Worm (Caenorhabditis elegans): ENCODE measurements around the gene col-80.

The col-80 gene

DNA sequence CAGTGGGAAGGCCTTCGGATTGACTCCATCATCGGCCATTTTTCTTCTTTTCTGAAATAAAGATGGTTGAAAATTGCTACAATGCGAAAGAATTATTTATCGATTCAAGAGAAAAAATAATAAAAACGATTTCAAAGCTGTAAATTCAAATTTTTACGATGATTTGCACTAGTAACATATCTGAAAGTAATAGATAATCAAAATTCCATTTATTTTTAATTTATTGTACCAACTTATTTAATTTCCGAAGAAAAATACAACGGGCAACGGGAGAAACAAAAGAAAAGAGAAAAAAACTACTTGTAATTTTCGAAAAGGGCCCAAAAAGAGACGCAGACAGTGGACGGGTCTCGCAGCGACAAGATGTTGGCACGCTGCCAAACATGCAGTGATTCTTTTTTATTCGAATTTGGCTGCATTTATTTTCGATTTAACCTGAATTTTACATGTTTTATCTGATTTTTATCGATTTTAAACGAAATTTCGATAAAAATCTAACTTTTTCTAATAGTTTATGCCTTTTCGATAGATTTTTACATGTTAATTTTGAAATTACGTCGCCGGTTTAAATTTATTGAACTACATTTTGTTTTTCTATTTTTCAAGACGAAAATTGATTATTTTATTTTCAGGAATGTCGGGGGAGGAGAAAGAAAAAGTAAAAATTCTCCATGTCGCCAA lies 48.3 kb upstream of the col-80 start, which contains the start of the genes snu-13 and rsp-7 (continued):
- TF ChIP-seq ztf-28 (GFP tag; IDR thresholded peaks at IDR 0.05) (no peak), F52B5.7 (tag; optimal IDR thresholded peaks at IDR 0.05) (no peak), aptf-2 (GFP tag; conservative IDR thresholded peaks at IDR 0.05) (no peak), C06A6.2 (GFP tag; conservative IDR thresholded peaks at IDR 0.05) (0 out of 2 replicates have a peak, but pooled peaks have one; percentile 23), lin-26 (GFP tag; IDR thresholded peaks at IDR 0.05) (no peak), ceh-27 (GFP tag; optimal IDR thresholded peaks at IDR 0.05) (peak; percentile 28), repo-1 (tag; optimal IDR thresholded peaks at IDR 0.05) (no peak), T07F8.4 (tag; optimal IDR thresholded peaks at IDR 0.05) (no peak), dpff-1 (tag; optimal IDR thresholded peaks at IDR 0.05) (no peak), tbx-9 (tag; optimal IDR thresholded peaks at IDR 0.05; ENCODE audit: borderline replicate concordance) (no peak), B0019.2 (GFP tag; conservative IDR thresholded peaks at IDR 0.05) (no peak), C17E4.6 (GFP tag; IDR thresholded peaks at IDR 0.05) (no peak), tbp1 (GFP tag; optimal IDR thresholded peaks at IDR 0.05) (peak; percentile 41), lin-40 (tag; optimal IDR thresholded peaks at IDR 0.05) (peak; percentile 37), T26A5.8 (tag; optimal IDR thresholded peaks at IDR 0.05) (no peak), attf-3 (GFP tag; conservative IDR thresholded peaks at IDR 0.05) (no peak), rcor-1 (GFP tag; IDR thresholded peaks at IDR 0.05) (0 out of 2 replicates have a peak, but pooled peaks have one; percentile 6), bed-1 (GFP tag; IDR thresholded peaks at IDR 0.05) (no peak), snpc-4 (GFP tag; optimal IDR thresholded peaks at IDR 0.05) (peak; percentile 54), snpc-4 (tag; optimal IDR thresholded peaks at IDR 0.05) (peak in 3 of 4 experiments; percentile 23 to 74 (median 29)), egl-44 (GFP tag; IDR thresholded peaks at IDR 0.05) (no peak), F39B2.1 (GFP tag; IDR thresholded peaks at IDR 0.05) (no peak), egrh-3 (GFP tag; IDR thresholded peaks at IDR 0.05) (no peak), ztf-25 (GFP tag; IDR thresholded peaks at IDR 0.05) (no peak), atf-7 (tag; optimal IDR thresholded peaks at IDR 0.05) (no peak), ceh-58 (GFP tag; IDR thresholded peaks at IDR 0.05) (no peak), xnd-1 (tag; optimal IDR thresholded peaks at IDR 0.05) (peak; percentile 33), athp-1 (tag; optimal IDR thresholded peaks at IDR 0.05) (no peak), nfya-1 (tag; optimal IDR thresholded peaks at IDR 0.05; ENCODE audit: borderline replicate concordance, insufficient read depth) (no peak), F23B12.7 (tag; optimal IDR thresholded peaks at IDR 0.05; ENCODE audit: insufficient read depth) (peak; percentile 78), ets-4 (GFP tag; optimal IDR thresholded peaks at IDR 0.05) (no peak), lin-35 (GFP tag; optimal IDR thresholded peaks at IDR 0.05) (peak in 1 of 3 experiments; percentile 50), F57A8.1 (GFP tag; optimal IDR thresholded peaks at IDR 0.05) (no peak), akir-1 (GFP tag; optimal IDR thresholded peaks at IDR 0.05) (no peak), lsl-1 (GFP tag; optimal IDR thresholded peaks at IDR 0.05) (peak; percentile 69), ztf-3 (GFP tag; optimal IDR thresholded peaks at IDR 0.05) (no peak), sea-2 (GFP tag; IDR thresholded peaks at IDR 0.05) (no peak), hsf-1 (GFP tag; IDR thresholded peaks at IDR 0.05) (no peak), ama-1 (optimal IDR thresholded peaks at IDR 0.05) (no peak), ama-1 (GFP tag; optimal IDR thresholded peaks at IDR 0.05) (no peak), nfyb-1 (GFP tag; IDR thresholded peaks at IDR 0.05) (no peak), hmg-1.2 (GFP tag; IDR thresholded peaks at IDR 0.05) (peak; percentile 42; the same call in 1 of the 2 replicates), F37B4.10 (GFP tag; IDR thresholded peaks at IDR 0.05) (no peak), attf-5 (GFP tag; optimal IDR thresholded peaks at IDR 0.05) (peak; percentile 69), egl-18 (GFP tag; IDR thresholded peaks at IDR 0.05) (no peak), mel-28 (tag; optimal IDR thresholded peaks at IDR 0.05; ENCODE audit: borderline replicate concordance) (no peak), F10E7.11 (tag; optimal IDR thresholded peaks at IDR 0.05) (no peak), nhr-120 (GFP tag; IDR thresholded peaks at IDR 0.05) (no peak), sptf-2 (GFP tag; optimal IDR thresholded peaks at IDR 0.05) (no peak)

Data from whole organism, young adult.